Fruit fly (Drosophila melanogaster) whole organism, embryonic: Measurements from ENCODE around the gene CG2691.
A peak's percentile ranks its signal among the peaks of the same experiment; 100 is the strongest.

Experiments
- Abd-B ChIP-seq: fragments of 200-800 bp; sonication (Bioruptor generic); optimal IDR thresholded peaks from 2 replicates; lab custom pipeline; 2018; ENCODE audit warnings: missing biosample characterization, mild to moderate bottlenecking, missing genetic modification characterization, moderate library complexity
- CG10274 ChIP-seq: fragments of 200-800 bp; sonication (Bioruptor generic); optimal IDR thresholded peaks from 3 replicates; lab custom pipeline; 2017; ENCODE audit warnings: missing biosample characterization, mild to moderate bottlenecking, missing genetic modification characterization
- CG10543 ChIP-seq: fragments of 200-800 bp; sonication (Bioruptor generic); optimal IDR thresholded peaks from 3 replicates; lab custom pipeline; 2017; ENCODE audit warnings: missing biosample characterization, mild to moderate bottlenecking, missing genetic modification characterization, moderate library complexity
- CG10959 ChIP-seq: fragments of 200-800 bp; sonication (Bioruptor generic); IDR thresholded peaks from 2 replicates; pipeline ENCODE4 v1.3.6; 2022; ENCODE audit warnings: missing biosample characterization, missing genetic modification characterization
- CG11456 ChIP-seq: fragments of 200-800 bp; sonication (Bioruptor generic); IDR thresholded peaks from 3 replicates; pipeline ENCODE4 v1.3.6; 2022; ENCODE audit warnings: missing biosample characterization, missing genetic modification characterization
- CG11560 ChIP-seq: fragments of 200-800 bp; sonication (Bioruptor generic); IDR thresholded peaks from 3 replicates; pipeline ENCODE4 v1.3.6; 2022; ENCODE audit warnings: missing biosample characterization, missing genetic modification characterization
- CG13894 ChIP-seq: fragments of 200-800 bp; sonication (Bioruptor generic); optimal IDR thresholded peaks from 3 replicates; lab custom pipeline; 2018; ENCODE audit warnings: missing biosample characterization, mild to moderate bottlenecking, missing genetic modification characterization, moderate library complexity
- CG1602 ChIP-seq: fragments of 200-800 bp; sonication (Bioruptor generic); optimal IDR thresholded peaks from 3 replicates; lab custom pipeline; 2016; ENCODE audit warnings: missing biosample characterization, missing genetic modification characterization
- CG1603 ChIP-seq: fragments of 200-800 bp; sonication (Bioruptor generic); optimal IDR thresholded peaks from 2 replicates; lab custom pipeline; 2019; ENCODE audit warnings: missing biosample characterization, mild to moderate bottlenecking, missing genetic modification characterization, moderate library complexity
- CG17186 ChIP-seq: fragments of 200-800 bp; sonication (Bioruptor generic); optimal IDR thresholded peaks from 3 replicates; lab custom pipeline; 2017; ENCODE audit warnings: missing biosample characterization, missing genetic modification reagents, missing genetic modification characterization
- CG18619 ChIP-seq: fragments of 200-800 bp; sonication (Bioruptor generic); optimal IDR thresholded peaks from 3 replicates; lab custom pipeline; 2017; ENCODE audit warnings: missing biosample characterization, mild to moderate bottlenecking, missing genetic modification characterization
- CG2199 ChIP-seq: fragments of 200-800 bp; sonication (Bioruptor generic); IDR thresholded peaks from 3 replicates; pipeline ENCODE4 v1.3.6; 2022; ENCODE audit warnings: missing biosample characterization, missing genetic modification characterization
- CG32532 ChIP-seq: fragments of 200-800 bp; sonication (Bioruptor generic); IDR thresholded peaks from 2 replicates; pipeline ENCODE4 v1.3.6; 2022; ENCODE audit warnings: missing biosample characterization, missing genetic modification characterization
- CG33213 ChIP-seq: fragments of 200-800 bp; sonication (Bioruptor generic); optimal IDR thresholded peaks from 3 replicates; lab custom pipeline; 2016; ENCODE audit warnings: missing biosample characterization, missing genetic modification characterization
- CG34376 ChIP-seq: fragments of 200-800 bp; sonication (Bioruptor generic); optimal IDR thresholded peaks from 2 replicates; lab custom pipeline; 2018; ENCODE audit warnings: missing biosample characterization, mild to moderate bottlenecking, missing genetic modification characterization
- CG4707 ChIP-seq: fragments of 200-800 bp; sonication (Bioruptor generic); optimal IDR thresholded peaks from 2 replicates; lab custom pipeline; 2018; ENCODE audit warnings: missing biosample characterization, mild to moderate bottlenecking, missing genetic modification characterization, moderate library complexity
- CG5180 ChIP-seq: fragments of 200-800 bp; sonication (Bioruptor generic); optimal IDR thresholded peaks from 3 replicates; lab custom pipeline; 2017; ENCODE audit warnings: missing biosample characterization, missing genetic modification characterization, mild to moderate bottlenecking, moderate library complexity, missing genetic modification reagents
- CG7357 ChIP-seq: fragments of 200-800 bp; sonication (Bioruptor generic); IDR thresholded peaks from 3 replicates; pipeline ENCODE4 v1.3.6; 2022; ENCODE audit warnings: missing biosample characterization, missing genetic modification characterization
- CG7786 ChIP-seq: fragments of 200-800 bp; sonication (Bioruptor generic); optimal IDR thresholded peaks from 2 replicates; lab custom pipeline; 2016; ENCODE audit warnings: missing biosample characterization, missing genetic modification characterization
- CG8924 ChIP-seq: fragments of 200-800 bp; optimal IDR thresholded peaks from 3 replicates; lab custom pipeline; 2019; ENCODE audit warnings: missing biosample characterization, mild to moderate bottlenecking, missing genetic modification characterization, moderate library complexity
- Doc3 ChIP-seq: fragments of 200-800 bp; sonication (Bioruptor generic); IDR thresholded peaks from 3 replicates; pipeline ENCODE4 v1.3.6; 2022; ENCODE audit warnings: missing biosample characterization, missing genetic modification characterization; ENCODE audit not compliant: partially characterized antibody
- Drgx ChIP-seq: fragments of 200-800 bp; sonication (Bioruptor generic); IDR thresholded peaks from 2 replicates; pipeline ENCODE4 v1.3.6; 2022; ENCODE audit warnings: missing biosample characterization, missing genetic modification characterization
- Fer3 ChIP-seq: fragments of 200-800 bp; sonication (Bioruptor generic); optimal IDR thresholded peaks from 2 replicates; lab custom pipeline; 2018; ENCODE audit warnings: missing biosample characterization, mild to moderate bottlenecking, missing genetic modification characterization, moderate library complexity
- GATAe ChIP-seq: fragments of 200-800 bp; sonication (Bioruptor generic); conservative IDR thresholded peaks from 2 replicates; pipeline ENCODE4 v1.3.6; 2022; ENCODE audit warnings: missing biosample characterization, missing genetic modification characterization
- H2.0 ChIP-seq: fragments of 200-800 bp; sonication (Bioruptor generic); IDR thresholded peaks from 2 replicates; pipeline ENCODE4 v1.3.6; 2022; ENCODE audit warnings: missing biosample characterization, missing genetic modification characterization
- HmgZ ChIP-seq: fragments of 200-800 bp; sonication (Bioruptor generic); optimal IDR thresholded peaks from 2 replicates; lab custom pipeline; 2018; ENCODE audit warnings: missing biosample characterization, mild to moderate bottlenecking, missing genetic modification characterization
- Hr78 ChIP-seq, 2 experiments: fragments of 200-800 bp in 1 of 2; fragments of >200 bp in 1 of 2; sonication (Bioruptor generic) in 1 of 2; optimal IDR thresholded peaks; 2 replicates each; lab custom pipeline; 2017 to 2019; ENCODE audit warnings: missing biosample characterization in 2 of 2, missing genetic modification characterization in 2 of 2, mild to moderate bottlenecking in 1 of 2, moderate library complexity in 1 of 2
- MESR4 ChIP-seq: fragments of 200-800 bp; sonication (Bioruptor generic); optimal IDR thresholded peaks from 2 replicates; lab custom pipeline; 2018; ENCODE audit warnings: missing biosample characterization, mild to moderate bottlenecking, missing genetic modification characterization, moderate library complexity
- Mes4 ChIP-seq: fragments of 200-800 bp; sonication (Bioruptor generic); optimal IDR thresholded peaks from 2 replicates; lab custom pipeline; 2016; ENCODE audit warnings: missing biosample characterization, missing genetic modification characterization
- Myb ChIP-seq: fragments of 200-800 bp; sonication (Bioruptor generic); optimal IDR thresholded peaks from 2 replicates; lab custom pipeline; 2016; ENCODE audit warnings: missing biosample characterization, missing genetic modification characterization
- Neu2 ChIP-seq: fragments of 200-800 bp; sonication (Bioruptor generic); optimal IDR thresholded peaks from 3 replicates; lab custom pipeline; 2016; ENCODE audit warnings: missing biosample characterization, missing genetic modification characterization, borderline replicate concordance
- ac ChIP-seq: fragments of 200-800 bp; sonication (Bioruptor generic); optimal IDR thresholded peaks from 3 replicates; lab custom pipeline; 2017; ENCODE audit warnings: missing biosample characterization, mild to moderate bottlenecking, missing genetic modification characterization
- ap ChIP-seq: fragments of 200-800 bp; sonication (Bioruptor generic); IDR thresholded peaks from 2 replicates; pipeline ENCODE4 v1.3.6; 2022; ENCODE audit warnings: missing biosample characterization, missing genetic modification characterization
- ci ChIP-seq: fragments of 200-800 bp; sonication (Bioruptor generic); IDR thresholded peaks from 3 replicates; pipeline ENCODE4 v1.3.6; 2022; ENCODE audit warnings: missing biosample characterization, missing genetic modification characterization
- dm ChIP-seq: fragments of 200-800 bp; sonication (Bioruptor generic); optimal IDR thresholded peaks from 3 replicates; lab custom pipeline; 2016; ENCODE audit warnings: missing biosample characterization, missing genetic modification characterization
- esg ChIP-seq: fragments of 200-800 bp; sonication (Bioruptor generic); conservative IDR thresholded peaks from 2 replicates; pipeline ENCODE4 v1.3.6; 2022; ENCODE audit warnings: missing biosample characterization, missing genetic modification characterization
- fd102C ChIP-seq: fragments of 200-800 bp; sonication (Bioruptor generic); optimal IDR thresholded peaks from 2 replicates; lab custom pipeline; 2018; ENCODE audit warnings: missing biosample characterization, mild to moderate bottlenecking, missing genetic modification characterization, moderate library complexity
- fru ChIP-seq: fragments of >200 bp; optimal IDR thresholded peaks from 2 replicates; lab custom pipeline; 2017
- gfzf ChIP-seq: fragments of 200-800 bp; sonication (Bioruptor generic); optimal IDR thresholded peaks from 2 replicates; lab custom pipeline; 2016; ENCODE audit warnings: missing biosample characterization, mild to moderate bottlenecking, missing genetic modification characterization, moderate library complexity
- gsb-n ChIP-seq: fragments of 200-800 bp; sonication (Bioruptor generic); optimal IDR thresholded peaks from 3 replicates; lab custom pipeline; 2018; ENCODE audit warnings: missing biosample characterization, mild to moderate bottlenecking, missing genetic modification characterization
- lov ChIP-seq, 2 experiments: fragments of 200-800 bp in 1 of 2; fragments of >200 bp in 1 of 2; sonication (Bioruptor generic) in 1 of 2; IDR thresholded peaks in 1 of 2; optimal IDR thresholded peaks in 1 of 2; 2 replicates in 1 of 2; 3 replicates in 1 of 2; pipeline versions ENCODE4 v1.3.6 to Lab custom; 2017 to 2022; ENCODE audit warnings: missing biosample characterization in 1 of 2, missing genetic modification characterization in 1 of 2
- prd ChIP-seq, 3 experiments: fragments of >200 bp in 2 of 3; fragments of 200-800 bp in 1 of 3; sonication (Bioruptor generic) in 1 of 3; optimal IDR thresholded peaks in 2 of 3; IDR thresholded peaks in 1 of 3; 2 replicates in 2 of 3; 3 replicates in 1 of 3; pipeline versions ENCODE4 v1.3.6 to Lab custom; 2017 to 2022; ENCODE audit warnings: missing biosample characterization in 1 of 3, missing genetic modification characterization in 1 of 3
- so ChIP-seq: fragments of 200-800 bp; sonication (Bioruptor generic); IDR thresholded peaks from 3 replicates; pipeline ENCODE4 v1.3.6; 2022; ENCODE audit warnings: missing biosample characterization, missing genetic modification characterization
- tap ChIP-seq: fragments of 200-800 bp; optimal IDR thresholded peaks from 3 replicates; lab custom pipeline; 2019; ENCODE audit warnings: missing biosample characterization, mild to moderate bottlenecking, missing genetic modification characterization, moderate library complexity
- tna ChIP-seq: fragments of 200-800 bp; sonication (Bioruptor generic); IDR thresholded peaks from 2 replicates; pipeline ENCODE4 v1.3.6; 2022; ENCODE audit warnings: missing biosample characterization, missing genetic modification characterization; ENCODE audit not compliant: partially characterized antibody
- unpg ChIP-seq: fragments of 200-800 bp; sonication (Bioruptor generic); optimal IDR thresholded peaks from 3 replicates; lab custom pipeline; 2018; ENCODE audit warnings: missing biosample characterization, mild to moderate bottlenecking, missing genetic modification characterization, moderate library complexity
- vfl ChIP-seq: fragments of 200-800 bp; sonication (Bioruptor generic); optimal IDR thresholded peaks from 2 replicates; lab custom pipeline; 2016; ENCODE audit warnings: missing biosample characterization, missing genetic modification characterization
- vvl ChIP-seq: fragments of 200-800 bp; sonication (Bioruptor generic); IDR thresholded peaks from 2 replicates; pipeline ENCODE4 v1.3.6; 2022; ENCODE audit warnings: missing biosample characterization, missing genetic modification characterization
- wor ChIP-seq: fragments of 200-800 bp; sonication (Bioruptor generic); IDR thresholded peaks from 2 replicates; pipeline ENCODE4 v1.3.6; 2022; ENCODE audit warnings: missing biosample characterization, missing genetic modification characterization
- zf30C ChIP-seq: fragments of 200-800 bp; sonication (Bioruptor generic); optimal IDR thresholded peaks from 3 replicates; lab custom pipeline; 2018; ENCODE audit warnings: missing biosample characterization, mild to moderate bottlenecking, missing genetic modification characterization

Gene CG2691

DNA sequence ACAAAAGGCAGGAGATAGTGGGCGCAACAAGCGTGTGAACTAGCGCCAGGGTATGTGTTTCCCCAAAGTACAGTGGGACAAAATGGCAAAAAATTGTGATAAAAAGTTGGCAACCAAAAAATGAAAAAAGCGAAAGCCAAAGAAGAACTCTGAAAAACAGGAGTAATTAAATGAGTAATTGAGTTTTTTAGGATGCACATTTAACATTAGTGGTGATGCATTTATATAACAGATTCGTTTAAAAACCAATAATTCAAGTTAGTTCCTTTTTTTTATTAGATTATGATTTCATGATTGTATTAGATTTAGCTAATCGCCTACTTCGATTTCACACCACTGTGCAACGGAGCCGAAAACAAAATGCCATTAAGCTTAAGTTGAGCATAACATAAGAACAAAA is 51.8 kb downstream of the CG2691 start (continued):
- TF ChIP-seq Mes4 (no peak), CG7357 (GFP tag; lab: Robert Waterston, UW) (peak; percentile 47; the same call in 1 of the 3 replicates), CG10274 (GFP tag; lab: Kevin White, UChicago) (no peak), H2.0 (GFP tag; lab: Robert Waterston, UW) (no peak), CG11560 (no peak), CG17186 (GFP tag; lab: Kevin White, UChicago) (no peak), Fer3 (peak; percentile 23), CG7786 (GFP tag; lab: Kevin White, UChicago) (peak; percentile 31), prd (optimal IDR thresholded peaks at IDR 0.05; lab: Kevin White, UChicago) (no peak), prd (GFP tag; IDR thresholded peaks at IDR 0.05; lab: Robert Waterston, UW) (peak; percentile 50; the same call in 1 of the 3 replicates), CG10959 (no peak), Myb (peak; percentile 28), CG8924 (tag; lab: Kevin White, UChicago) (peak; percentile 47), gfzf (GFP tag; lab: Kevin White, UChicago) (no peak), wor (GFP tag; lab: Robert Waterston, UW) (peak; percentile 35), CG5180 (no peak), esg (GFP tag; lab: Robert Waterston, UW) (peak; percentile 51), vfl (no peak), tap (tag; lab: Kevin White, UChicago) (peak; percentile 22), CG1602 (GFP tag; lab: Kevin White, UChicago) (peak; percentile 34), tna (GFP tag; lab: Robert Waterston, UW) (no peak), CG33213 (no peak), vvl (GFP tag; lab: Robert Waterston, UW) (0 out of 2 replicates have a peak, but pooled peaks have one; percentile 54), Hr78 (GFP tag; optimal IDR thresholded peaks at IDR 0.05; lab: Kevin White, UChicago) (no peak), CG10543 (GFP tag; lab: Kevin White, UChicago) (no peak), ap (GFP tag; lab: Robert Waterston, UW) (0 out of 2 replicates have a peak, but pooled peaks have one; percentile 18), HmgZ (tag; lab: Kevin White, UChicago) (no peak), GATAe (no peak), unpg (GFP tag; lab: Kevin White, UChicago) (peak; percentile 65), CG4707 (GFP tag; lab: Kevin White, UChicago) (no peak), fd102C (GFP tag; lab: Kevin White, UChicago) (no peak), CG2199 (GFP tag; lab: Robert Waterston, UW) (no peak), so (GFP tag; lab: Robert Waterston, UW) (0 out of 3 replicates have a peak, but pooled peaks have one; percentile 42), MESR4 (GFP tag; lab: Kevin White, UChicago) (no peak), dm (GFP tag; lab: Kevin White, UChicago) (no peak), ac (GFP tag; lab: Kevin White, UChicago) (no peak), Abd-B (peak; percentile 43), CG11456 (GFP tag; lab: Robert Waterston, UW) (no peak), gsb-n (peak; percentile 37), lov (optimal IDR thresholded peaks at IDR 0.05; lab: Kevin White, UChicago) (no peak), lov (GFP tag; IDR thresholded peaks at IDR 0.05; lab: Robert Waterston, UW) (no peak), Neu2 (no peak), ci (GFP tag; lab: Robert Waterston, UW) (peak; percentile 60; the same call in 2 of the 3 replicates), CG13894 (tag; lab: Kevin White, UChicago) (peak; percentile 1), Doc3 (GFP tag; lab: Robert Waterston, UW) (no peak), Drgx (0 out of 2 replicates have a peak, but pooled peaks have one; percentile 39), zf30C (GFP tag; lab: Kevin White, UChicago) (no peak), fru (lab: Kevin White, UChicago) (no peak), CG18619 (GFP tag; lab: Kevin White, UChicago) (peak; percentile 49), CG1603 (no peak), CG32532 (peak; percentile 26; the same call in 1 of the 2 replicates), CG34376 (GFP tag; lab: Kevin White, UChicago) (no peak)
